Fruit fly (Drosophila melanogaster): ENCODE measurements around the gene cas.

The cas gene

DNA sequence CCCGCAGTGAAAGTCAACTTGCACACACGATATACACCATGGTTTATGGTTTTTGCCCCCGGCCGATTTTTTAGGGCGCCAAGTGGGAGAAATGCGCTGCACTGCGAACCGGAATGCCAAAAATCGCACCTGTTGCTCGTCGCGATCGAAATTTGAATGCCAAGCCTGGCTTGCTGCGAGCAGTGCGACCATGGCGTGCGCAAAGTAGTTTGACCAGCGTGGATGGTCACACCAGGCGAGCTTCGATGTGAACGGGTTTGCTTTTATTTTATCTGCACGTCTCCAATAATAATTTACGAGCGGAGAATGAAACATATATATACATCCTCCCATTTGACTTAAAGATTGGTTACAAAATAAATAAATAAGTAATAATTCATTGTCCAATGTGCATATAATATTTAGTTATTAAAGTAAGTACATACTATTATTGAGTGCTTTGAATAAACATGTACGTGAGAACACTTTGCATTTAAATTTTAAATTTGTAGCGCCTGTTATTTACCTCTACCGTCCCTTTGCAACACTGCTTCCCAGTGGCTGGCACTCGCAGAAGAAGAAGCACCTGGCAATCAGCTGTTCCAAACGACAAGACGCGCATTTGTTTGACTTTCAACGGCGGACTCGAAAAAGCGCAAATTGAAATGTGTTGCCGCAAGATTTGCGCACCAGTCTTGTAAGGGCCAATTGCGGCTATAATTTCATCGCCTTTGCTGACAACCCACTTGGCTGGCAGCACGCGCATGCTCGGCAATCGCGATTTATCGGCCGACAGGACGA lies 31.1 kb downstream of the cas start, which contains the start of the genes Rab23 and plx:
Rab23 (minus strand) TSS at position 166 of the 780 bp plus-strand sequence.
plx (plus strand) TSS at position 587 of the 780 bp plus-strand sequence.
- no peak for TF ChIP-seq ey (GFP tag; optimal IDR thresholded peaks at IDR 0.05)
- no peak for TF ChIP-seq fru (GFP tag; optimal IDR thresholded peaks at IDR 0.05)
- TF ChIP-seq Vsx2 (GFP tag; optimal IDR thresholded peaks at IDR 0.05; ENCODE audit: partially characterized antibody), result no peak
- TF ChIP-seq rgr (GFP tag; optimal IDR thresholded peaks at IDR 0.05), result peak; percentile 39
- peak; percentile 31 for TF ChIP-seq tai (GFP tag; optimal IDR thresholded peaks at IDR 0.05)
- peak; percentile 19 for TF ChIP-seq Jra (GFP tag; optimal IDR thresholded peaks at IDR 0.05)
- peak; percentile 54 for TF ChIP-seq Hnf4 (GFP tag; optimal IDR thresholded peaks at IDR 0.05)
- no peak for TF ChIP-seq sage (GFP tag; optimal IDR thresholded peaks at IDR 0.05)
- TF ChIP-seq lola (GFP tag; optimal IDR thresholded peaks at IDR 0.05), result no peak
- peak; percentile 4 for TF ChIP-seq OdsH (GFP tag; optimal IDR thresholded peaks at IDR 0.05)
- TF ChIP-seq CG9705 (GFP tag; optimal IDR thresholded peaks at IDR 0.05), result no peak
- no peak for TF ChIP-seq Mio (GFP tag; optimal IDR thresholded peaks at IDR 0.05)
- no peak for TF ChIP-seq Sp1 (GFP tag; optimal IDR thresholded peaks at IDR 0.05)
- no peak for TF ChIP-seq sv (GFP tag; optimal IDR thresholded peaks at IDR 0.05)
- TF ChIP-seq foxo (GFP tag; optimal IDR thresholded peaks at IDR 0.05), result peak in 1 of 2 experiments; percentile 28
- TF ChIP-seq h (GFP tag; optimal IDR thresholded peaks at IDR 0.05), result peak; percentile 29
- TF ChIP-seq CrebA (GFP tag; optimal IDR thresholded peaks at IDR 0.05; ENCODE audit: borderline replicate concordance), result no peak
- peak; percentile 18 for TF ChIP-seq HLH106 (tag; optimal IDR thresholded peaks at IDR 0.05)
- peak; percentile 53 for TF ChIP-seq Myc (optimal IDR thresholded peaks at IDR 0.05)
- TF ChIP-seq dmrt93B (GFP tag; optimal IDR thresholded peaks at IDR 0.05), result no peak
- peak; percentile 51 for TF ChIP-seq Dif (GFP tag; optimal IDR thresholded peaks at IDR 0.05; ENCODE audit: partially characterized antibody)
- TF ChIP-seq pan (optimal IDR thresholded peaks at IDR 0.05), result no peak
- TF ChIP-seq usp (GFP tag; optimal IDR thresholded peaks at IDR 0.05), result no peak
- no peak for TF ChIP-seq brk (GFP tag; optimal IDR thresholded peaks at IDR 0.05)

DNA sequence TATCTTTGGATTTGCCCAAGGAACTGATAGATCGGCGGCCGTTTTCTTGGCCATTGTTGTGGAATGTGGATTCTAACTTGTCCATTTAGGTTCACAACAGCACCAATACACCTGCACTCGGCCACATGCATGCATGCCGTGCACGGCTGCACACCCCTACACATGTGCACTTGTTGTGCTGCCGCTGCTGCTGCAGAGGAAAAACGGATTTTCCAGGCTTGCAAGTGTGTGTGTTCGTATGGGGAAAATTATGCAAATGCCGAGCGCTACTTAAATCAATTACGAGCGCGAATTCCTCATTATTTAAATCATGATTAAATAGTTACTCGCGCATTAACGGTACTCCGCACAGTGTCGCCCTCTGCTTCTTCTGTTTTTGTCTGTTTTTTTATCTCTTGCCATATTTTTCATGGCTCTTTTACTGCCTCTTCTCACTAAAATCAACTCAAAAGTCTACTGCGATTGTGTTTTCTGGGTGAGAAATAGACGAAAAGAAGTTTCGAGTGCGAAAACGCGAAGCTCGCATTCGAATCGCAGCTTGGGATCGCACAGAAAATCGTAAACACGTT lies 32.0 kb downstream of the cas start:
- TF ChIP-seq Dfd (GFP tag; optimal IDR thresholded peaks at IDR 0.05), result no peak
- no peak for TF ChIP-seq sage (GFP tag; optimal IDR thresholded peaks at IDR 0.05)
- TF ChIP-seq jim (GFP tag; optimal IDR thresholded peaks at IDR 0.05), result no peak
- TF ChIP-seq h (GFP tag; optimal IDR thresholded peaks at IDR 0.05), result no peak
- no peak for TF ChIP-seq dmrt93B (GFP tag; optimal IDR thresholded peaks at IDR 0.05)
- no peak for TF ChIP-seq Myc (optimal IDR thresholded peaks at IDR 0.05)
- TF ChIP-seq Rel (GFP tag; optimal IDR thresholded peaks at IDR 0.05), result no peak
- TF ChIP-seq Rel (tag; optimal IDR thresholded peaks at IDR 0.05), result no peak
- TF ChIP-seq rgr (GFP tag; optimal IDR thresholded peaks at IDR 0.05), result no peak
- no peak for TF ChIP-seq dl (GFP tag; optimal IDR thresholded peaks at IDR 0.05; ENCODE audit: insufficient read depth in 1 of 2, partially characterized antibody in 2 of 2)
- TF ChIP-seq Sp1 (GFP tag; optimal IDR thresholded peaks at IDR 0.05), result no peak
- no peak for TF ChIP-seq Hr78 (GFP tag; optimal IDR thresholded peaks at IDR 0.05)
- no peak for TF ChIP-seq Hnf4 (GFP tag; optimal IDR thresholded peaks at IDR 0.05)
- TF ChIP-seq CG9705 (GFP tag; optimal IDR thresholded peaks at IDR 0.05), result no peak
- TF ChIP-seq dsf (GFP tag; optimal IDR thresholded peaks at IDR 0.05; ENCODE audit: borderline replicate concordance), result no peak
- no peak for TF ChIP-seq sv (GFP tag; optimal IDR thresholded peaks at IDR 0.05)
- TF ChIP-seq Jra (GFP tag; optimal IDR thresholded peaks at IDR 0.05), result no peak

DNA sequence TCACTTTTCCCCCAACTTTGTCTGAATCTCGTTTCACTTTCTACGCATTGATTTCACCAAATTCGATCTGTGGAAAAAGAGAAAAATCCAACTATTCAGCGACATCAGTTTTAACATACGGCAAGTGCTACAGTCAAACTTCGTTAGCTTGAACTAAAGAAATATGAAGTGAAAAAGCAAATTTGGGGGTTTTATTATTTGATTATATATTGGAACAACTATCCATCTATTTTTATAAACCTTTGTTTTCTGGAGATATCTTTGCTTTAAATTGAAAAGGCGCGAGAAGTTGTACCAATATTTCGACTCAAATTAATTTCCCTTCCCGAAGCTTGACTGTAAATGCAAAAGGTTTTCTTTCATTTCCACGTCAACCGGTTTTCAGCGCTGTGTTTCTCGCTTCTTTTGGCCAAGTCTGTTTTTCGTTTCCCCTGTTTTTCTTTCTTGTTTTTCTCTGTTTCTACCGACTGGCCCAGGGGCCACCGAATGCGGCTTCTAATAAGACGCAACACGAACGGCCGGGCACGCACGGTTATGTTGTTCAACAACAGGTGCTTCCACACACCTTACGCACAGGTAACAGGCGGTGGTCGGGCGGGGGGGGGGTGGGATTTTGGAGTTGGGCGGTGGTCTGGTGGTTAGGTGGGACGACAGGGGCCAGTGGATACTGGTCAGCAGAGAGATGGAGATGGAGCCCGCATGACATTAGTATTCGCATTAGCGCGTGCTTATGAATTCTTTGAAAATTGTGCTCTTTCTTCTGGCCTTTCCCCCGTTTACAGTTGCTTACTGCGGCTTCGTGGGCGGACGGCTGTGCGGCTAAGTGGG lies 33.5 kb downstream of the cas start:
- TF ChIP-seq dmrt93B (GFP tag; optimal IDR thresholded peaks at IDR 0.05), result no peak
- TF ChIP-seq tai (GFP tag; optimal IDR thresholded peaks at IDR 0.05), result no peak
- TF ChIP-seq Dif (GFP tag; optimal IDR thresholded peaks at IDR 0.05; ENCODE audit: partially characterized antibody), result no peak
- peak; percentile 22 for TF ChIP-seq sv (GFP tag; optimal IDR thresholded peaks at IDR 0.05)
- no peak for TF ChIP-seq CG9705 (GFP tag; optimal IDR thresholded peaks at IDR 0.05)
- TF ChIP-seq OdsH (GFP tag; optimal IDR thresholded peaks at IDR 0.05), result no peak
- TF ChIP-seq br (GFP tag; optimal IDR thresholded peaks at IDR 0.05), result no peak

Measured in whole organism, wandering third instar larva.